Fruit fly (Drosophila melanogaster) whole organism, wandering third instar larva: Measurements from ENCODE around the gene CG13048.

Source experiments
- Abd-B ChIP-seq: fragments of >200 bp; optimal IDR thresholded peaks from 2 replicates; lab custom pipeline; 2017; ENCODE audit warnings: missing biosample characterization, missing genetic modification characterization
- Vsx2 ChIP-seq: fragments of 200-300, 225-300 bp; sonication (Bioruptor generic); optimal IDR thresholded peaks from 2 replicates; lab custom pipeline; 2018; ENCODE audit warnings: missing biosample characterization, missing genetic modification characterization; ENCODE audit not compliant: partially characterized antibody
- foxo ChIP-seq, 2 experiments: fragments of 200-800 bp; sonication (Bioruptor generic); optimal IDR thresholded peaks; 2 replicates in 1 of 2; 3 replicates in 1 of 2; lab custom pipeline; 2016 to 2017; ENCODE audit warnings: missing biosample characterization in 2 of 2, missing genetic modification characterization in 2 of 2
- jim ChIP-seq: fragments of 175-275, 200-325 bp; sonication (Bioruptor generic); optimal IDR thresholded peaks from 2 replicates; lab custom pipeline; 2016; ENCODE audit warnings: missing biosample characterization, mild to moderate bottlenecking, missing genetic modification characterization
- lola ChIP-seq: fragments of >200 bp; optimal IDR thresholded peaks from 2 replicates; lab custom pipeline; 2017; ENCODE audit warnings: missing biosample characterization, missing genetic modification characterization
- pan ChIP-seq: fragments of >200 bp; optimal IDR thresholded peaks from 2 replicates; lab custom pipeline; 2017
- sage ChIP-seq: fragments of 200-800 bp; sonication (Bioruptor generic); optimal IDR thresholded peaks from 2 replicates; lab custom pipeline; 2016; ENCODE audit warnings: missing biosample characterization, mild to moderate bottlenecking, missing genetic modification characterization

- TF ChIP-seq lola (GFP tag; lab: Kevin White, UChicago) (no peak), Vsx2 (GFP tag; lab: Kevin White, UChicago) (no peak), sage (GFP tag; lab: Kevin White, UChicago) (no peak), foxo (GFP tag; optimal IDR thresholded peaks at IDR 0.05; lab: Kevin White, UChicago) (peak in 1 of 2 experiments; percentile 9), pan (lab: Kevin White, UChicago) (no peak), Abd-B (GFP tag; lab: Kevin White, UChicago) (no peak), jim (GFP tag; lab: Kevin White, UChicago) (no peak)
Observed at dm6 chr3L:16289067-16289466, 5.3 kb upstream of the CG13048 start.
